Worm (Caenorhabditis elegans): ENCODE data around the gene lgc-26.

Gene lgc-26

ce11 chrV:303271-303670, 35.2 kb downstream of the lgc-26 start:
- no peak for TF ChIP-seq ztf-4 (tag; optimal IDR thresholded peaks at IDR 0.05)
- no peak for TF ChIP-seq peb-1 (tag; optimal IDR thresholded peaks at IDR 0.05)
- TF ChIP-seq ama-1 (optimal IDR thresholded peaks at IDR 0.05), result no peak
- TF ChIP-seq zag-1 (tag; optimal IDR thresholded peaks at IDR 0.05), result no peak
- TF ChIP-seq skn-1 (tag; optimal IDR thresholded peaks at IDR 0.05), result no peak
- no peak for TF ChIP-seq nhr-10 (tag; optimal IDR thresholded peaks at IDR 0.05)
- TF ChIP-seq nhr-25 (tag; optimal IDR thresholded peaks at IDR 0.05), result no peak
- TF ChIP-seq sma-9 (GFP tag; optimal IDR thresholded peaks at IDR 0.05), result no peak
- TF ChIP-seq sma-9 (tag; optimal IDR thresholded peaks at IDR 0.05), result no peak
- no peak for TF ChIP-seq unc-39 (tag; optimal IDR thresholded peaks at IDR 0.05)
- no peak for TF ChIP-seq aly-2 (tag; optimal IDR thresholded peaks at IDR 0.05)
- TF ChIP-seq egl-27 (tag; optimal IDR thresholded peaks at IDR 0.05), result no peak
- TF ChIP-seq unc-62 (GFP tag; optimal IDR thresholded peaks at IDR 0.05), result no peak
- TF ChIP-seq ceh-16 (tag; optimal IDR thresholded peaks at IDR 0.05), result no peak
- no peak for TF ChIP-seq mab-5 (tag; optimal IDR thresholded peaks at IDR 0.05)
- no peak for TF ChIP-seq elt-1 (tag; optimal IDR thresholded peaks at IDR 0.05)
- TF ChIP-seq snpc-4 (tag; optimal IDR thresholded peaks at IDR 0.05), result no peak
- TF ChIP-seq Y55F3AM.14 (GFP tag; optimal IDR thresholded peaks at IDR 0.05), result no peak
- TF ChIP-seq nhr-237 (tag; optimal IDR thresholded peaks at IDR 0.05), result no peak
- no peak for TF ChIP-seq nhr-21 (tag; optimal IDR thresholded peaks at IDR 0.05)

DNA sequence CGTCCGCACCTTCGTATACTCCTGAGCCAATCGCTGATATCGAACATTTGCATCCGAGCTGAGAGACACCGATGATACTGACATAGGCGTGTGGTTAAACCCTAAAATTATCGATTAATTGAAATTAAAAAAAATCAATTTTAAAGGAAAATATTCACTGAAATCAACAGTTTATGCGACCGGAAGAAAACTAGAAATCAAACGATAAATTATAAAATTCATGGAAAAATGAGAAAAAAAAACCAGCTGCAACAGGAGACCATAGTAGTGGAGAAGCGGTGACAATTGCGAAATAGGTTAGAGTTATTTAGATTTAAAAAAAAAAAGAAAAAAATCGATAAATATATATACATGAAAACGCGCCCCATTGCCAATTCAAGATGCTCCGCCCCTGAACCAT, 36.5 kb downstream of the lgc-26 start, which contains the start of gene F33E11.3:
TSS of gene F33E11.3 (minus strand) at position 101 of the 400 bp plus-strand sequence.
- TF ChIP-seq unc-55 (GFP tag; optimal IDR thresholded peaks at IDR 0.05) (peak; percentile 2), sem-4 (tag; optimal IDR thresholded peaks at IDR 0.05) (no peak)

ce11 chrV:311485-312090, 43.5 kb downstream of the lgc-26 start, which contains the start of gene phf-10:
TSS of gene phf-10 (minus strand) at chrV:311565.
- TF ChIP-seq C34F6.9 (tag; optimal IDR thresholded peaks at IDR 0.05) (no peak), sma-3 (GFP tag; optimal IDR thresholded peaks at IDR 0.05) (peak; percentile 8), gmeb-1 (tag; optimal IDR thresholded peaks at IDR 0.05) (peak; percentile 69), unc-55 (GFP tag; optimal IDR thresholded peaks at IDR 0.05) (peak; percentile 36), lsy-2 (tag; optimal IDR thresholded peaks at IDR 0.05) (peak in 1 of 2 experiments; percentile 34), crh-2 (tag; optimal IDR thresholded peaks at IDR 0.05) (no peak)

- no peak for TF ChIP-seq nhr-237 (tag; optimal IDR thresholded peaks at IDR 0.05)
- TF ChIP-seq nhr-77 (tag; optimal IDR thresholded peaks at IDR 0.05), result no peak
- TF ChIP-seq snpc-4 (tag; optimal IDR thresholded peaks at IDR 0.05), result no peak
- no peak for TF ChIP-seq egl-27 (tag; optimal IDR thresholded peaks at IDR 0.05)
- no peak for TF ChIP-seq nhr-12 (tag; optimal IDR thresholded peaks at IDR 0.05)
- TF ChIP-seq crh-2 (tag; optimal IDR thresholded peaks at IDR 0.05), result no peak
- TF ChIP-seq ZK546.5 (tag; optimal IDR thresholded peaks at IDR 0.05), result no peak
- no peak for TF ChIP-seq unc-55 (GFP tag; optimal IDR thresholded peaks at IDR 0.05)
These were observed 44.3 kb downstream of the lgc-26 start, which contains the start of gene nhr-15 for ce11 chrV:312421-312820. TSS of gene nhr-15 (plus strand) at chrV:312721.

DNA sequence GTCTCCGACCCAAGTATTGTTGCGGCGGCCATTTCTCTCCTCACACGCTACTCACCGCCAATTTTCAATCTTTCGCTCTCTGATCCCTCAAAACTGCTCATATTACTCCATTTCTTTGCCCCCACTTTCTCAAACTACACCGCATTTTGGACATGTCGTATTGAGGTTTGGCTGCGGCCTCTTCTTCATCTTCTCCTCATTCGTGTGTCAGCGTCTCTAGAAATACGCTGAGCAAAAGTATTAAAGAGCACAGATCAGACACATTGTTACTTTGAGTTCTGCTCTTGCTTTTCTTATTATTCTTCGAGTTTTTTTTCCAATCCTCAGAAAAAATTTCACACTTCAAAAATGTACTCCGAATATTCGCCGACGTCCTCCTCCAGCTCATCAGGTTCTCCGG, 51.9 kb downstream of the lgc-26 start:
- no peak for TF ChIP-seq sma-9 (GFP tag; optimal IDR thresholded peaks at IDR 0.05)
- TF ChIP-seq sma-9 (tag; optimal IDR thresholded peaks at IDR 0.05), result no peak
- TF ChIP-seq snpc-4 (tag; optimal IDR thresholded peaks at IDR 0.05), result no peak
- no peak for TF ChIP-seq unc-62 (GFP tag; optimal IDR thresholded peaks at IDR 0.05)

All from whole organism, L2 larva.